Worm (Caenorhabditis elegans) whole organism, late embryonic: ENCODE measurements around the gene gos-28.

ENCODE experiments used
- C08G9.2 ChIP-seq: sonication (generic microtip); optimal IDR thresholded peaks from 2 replicates; lab custom pipeline; 2016; ENCODE audit warnings: mild to moderate bottlenecking, missing genetic modification characterization, moderate library complexity, missing compliant biosample characterization
- F13H6.1 ChIP-seq: sonication (generic microtip); optimal IDR thresholded peaks from 2 replicates; lab custom pipeline; 2016; ENCODE audit warnings: missing genetic modification characterization, missing compliant biosample characterization
- K02D7.2 ChIP-seq: sonication (generic microtip); optimal IDR thresholded peaks from 2 replicates; lab custom pipeline; 2017; ENCODE audit warnings: mild to moderate bottlenecking, missing genetic modification characterization, missing compliant biosample characterization
- K09A11.1 ChIP-seq: sonication (generic microtip); optimal IDR thresholded peaks from 2 replicates; lab custom pipeline; 2017; ENCODE audit warnings: antibody characterized with exemption, mild to moderate bottlenecking, missing genetic modification characterization, missing compliant biosample characterization; ENCODE audit not compliant: insufficient read depth
- T23F11.4 ChIP-seq: fragments of 200-800 bp; sonication (Bioruptor generic); optimal IDR thresholded peaks from 2 replicates; lab custom pipeline; 2018; ENCODE audit warnings: mild to moderate bottlenecking, missing genetic modification characterization, missing compliant biosample characterization
- Y22D7AL.16 ChIP-seq: sonication (generic microtip); optimal IDR thresholded peaks from 2 replicates; lab custom pipeline; 2016; ENCODE audit warnings: missing genetic modification characterization, missing compliant biosample characterization
- ama-1 ChIP-seq: fragments of 150-350 bp; optimal IDR thresholded peaks from 2 replicates; lab custom pipeline; 2014
- ceh-14 ChIP-seq: sonication (generic microtip); optimal IDR thresholded peaks from 2 replicates; lab custom pipeline; 2016; ENCODE audit warnings: missing genotype, missing genetic modification characterization, missing compliant biosample characterization
- ceh-18 ChIP-seq: sonication (generic microtip); optimal IDR thresholded peaks from 2 replicates; lab custom pipeline; 2016; ENCODE audit warnings: missing genetic modification characterization, missing compliant biosample characterization
- ceh-2 ChIP-seq: sonication (generic microtip); optimal IDR thresholded peaks from 2 replicates; lab custom pipeline; 2016; ENCODE audit warnings: missing genotype, missing genetic modification characterization, missing compliant biosample characterization
- ceh-34 ChIP-seq: sonication (generic microtip); optimal IDR thresholded peaks from 2 replicates; lab custom pipeline; 2016; ENCODE audit warnings: mild to moderate bottlenecking, missing genetic modification characterization, missing compliant biosample characterization
- ceh-9 ChIP-seq: sonication (generic microtip); optimal IDR thresholded peaks from 2 replicates; lab custom pipeline; 2016; ENCODE audit warnings: mild to moderate bottlenecking, missing genetic modification characterization, inconsistent platforms, missing compliant biosample characterization
- che-1 ChIP-seq: sonication (generic microtip); optimal IDR thresholded peaks from 2 replicates; lab custom pipeline; 2016; ENCODE audit warnings: mild to moderate bottlenecking, missing genetic modification characterization, missing compliant biosample characterization
- dve-1 ChIP-seq: sonication (generic microtip); optimal IDR thresholded peaks from 2 replicates; lab custom pipeline; 2017; ENCODE audit warnings: antibody characterized with exemption, mild to moderate bottlenecking, missing genetic modification characterization, missing compliant biosample characterization
- elt-2 ChIP-seq: sonication (generic microtip); optimal IDR thresholded peaks from 2 replicates; lab custom pipeline; 2016; ENCODE audit warnings: missing genetic modification reagents, missing genetic modification characterization, missing compliant biosample characterization
- ets-4 ChIP-seq: sonication (generic microtip); optimal IDR thresholded peaks from 2 replicates; lab custom pipeline; 2016; ENCODE audit warnings: missing genetic modification characterization, missing compliant biosample characterization
- fkh-10 ChIP-seq: fragments of 150-350 bp; optimal IDR thresholded peaks from 2 replicates; lab custom pipeline; 2014; ENCODE audit warnings: missing biosample characterization, missing genetic modification reagents, missing genetic modification characterization
- fkh-6 ChIP-seq: sonication (generic microtip); optimal IDR thresholded peaks from 2 replicates; lab custom pipeline; 2016; ENCODE audit warnings: missing genetic modification characterization, missing compliant biosample characterization
- gmeb-2 ChIP-seq: sonication (generic microtip); optimal IDR thresholded peaks from 2 replicates; lab custom pipeline; 2016; ENCODE audit warnings: missing genetic modification characterization, inconsistent platforms, missing compliant biosample characterization
- hlh-15 ChIP-seq: sonication (generic microtip); optimal IDR thresholded peaks from 2 replicates; lab custom pipeline; 2016; ENCODE audit warnings: missing genetic modification characterization, missing compliant biosample characterization
- hlh-30 ChIP-seq: sonication (generic microtip); optimal IDR thresholded peaks from 2 replicates; lab custom pipeline; 2017; ENCODE audit warnings: antibody characterized with exemption, missing genetic modification characterization, missing compliant biosample characterization; ENCODE audit not compliant: insufficient read depth
- hlh-6 ChIP-seq: sonication (generic microtip); optimal IDR thresholded peaks from 2 replicates; lab custom pipeline; 2016; ENCODE audit warnings: missing genotype, missing genetic modification characterization, missing compliant biosample characterization
- hlh-8 ChIP-seq: sonication (generic microtip); optimal IDR thresholded peaks from 2 replicates; lab custom pipeline; 2016; ENCODE audit warnings: missing genotype, missing genetic modification characterization, missing compliant biosample characterization
- lin-11 ChIP-seq: fragments of 200-800 bp; sonication (Bioruptor generic); optimal IDR thresholded peaks from 2 replicates; lab custom pipeline; 2018; ENCODE audit warnings: mild to moderate bottlenecking, missing genetic modification characterization, missing compliant biosample characterization
- madf-2 ChIP-seq: sonication (generic microtip); optimal IDR thresholded peaks from 2 replicates; lab custom pipeline; 2017; ENCODE audit warnings: missing genetic modification characterization, missing compliant biosample characterization
- mec-3 ChIP-seq: sonication (generic microtip); optimal IDR thresholded peaks from 2 replicates; lab custom pipeline; 2016; ENCODE audit warnings: borderline replicate concordance, missing genetic modification characterization, missing compliant biosample characterization
- npax-4 ChIP-seq: sonication (generic microtip); optimal IDR thresholded peaks from 2 replicates; lab custom pipeline; 2016; ENCODE audit warnings: missing genetic modification characterization, missing compliant biosample characterization
- odd-2 ChIP-seq: sonication (generic microtip); optimal IDR thresholded peaks from 2 replicates; lab custom pipeline; 2017; ENCODE audit warnings: antibody characterized with exemption, mild to moderate bottlenecking, missing genetic modification characterization, missing compliant biosample characterization
- pag-3 ChIP-seq: sonication (generic microtip); optimal IDR thresholded peaks from 2 replicates; lab custom pipeline; 2016; ENCODE audit warnings: missing compliant biosample characterization, missing genetic modification characterization, borderline replicate concordance
- pat-9 ChIP-seq: fragments of 200-800 bp; sonication (Bioruptor generic); optimal IDR thresholded peaks from 2 replicates; lab custom pipeline; 2018; ENCODE audit warnings: mild to moderate bottlenecking, missing genetic modification characterization, moderate library complexity, missing compliant biosample characterization
- pha-2 ChIP-seq: sonication (generic microtip); optimal IDR thresholded peaks from 2 replicates; lab custom pipeline; 2017; ENCODE audit warnings: mild to moderate bottlenecking, missing genetic modification characterization, missing compliant biosample characterization
- pqm-1 ChIP-seq: sonication (generic microtip); optimal IDR thresholded peaks from 2 replicates; lab custom pipeline; 2016; ENCODE audit warnings: missing genetic modification characterization, missing compliant biosample characterization
- pros-1 ChIP-seq: fragments of 150-350 bp; optimal IDR thresholded peaks from 2 replicates; lab custom pipeline; 2014; ENCODE audit warnings: missing biosample characterization, missing genetic modification reagents, missing genetic modification characterization
- sdc-2 ChIP-seq: sonication (generic microtip); optimal IDR thresholded peaks from 2 replicates; lab custom pipeline; 2016; ENCODE audit warnings: missing genotype, missing genetic modification characterization, missing compliant biosample characterization
- sox-2 ChIP-seq: fragments of 200-800 bp; sonication (Bioruptor generic); IDR thresholded peaks from 2 replicates; pipeline ENCODE4 v1.3.6; 2022; ENCODE audit warnings: missing genetic modification reagents, missing genetic modification characterization, missing compliant biosample characterization
- ttx-3 ChIP-seq: sonication (generic microtip); optimal IDR thresholded peaks from 2 replicates; lab custom pipeline; 2016; ENCODE audit warnings: missing genetic modification reagents, missing genetic modification characterization, missing compliant biosample characterization
- unc-42 ChIP-seq: sonication (generic microtip); optimal IDR thresholded peaks from 2 replicates; lab custom pipeline; 2016; ENCODE audit warnings: missing genotype, missing genetic modification characterization, missing compliant biosample characterization
- unc-55 ChIP-seq: sonication (generic microtip); optimal IDR thresholded peaks from 2 replicates; lab custom pipeline; 2017; ENCODE audit warnings: missing biosample characterization, missing genetic modification reagents, missing genetic modification characterization
- zip-5 ChIP-seq: sonication (generic microtip); optimal IDR thresholded peaks from 2 replicates; lab custom pipeline; 2016; ENCODE audit warnings: missing genetic modification characterization, missing compliant biosample characterization

The gos-28 gene

ce11 chrIII:7370569-7370968 is 21.6 kb upstream of the gos-28 start:
- no peak for TF ChIP-seq sox-2 (GFP tag; lab: Robert Waterston, UW)
- TF ChIP-seq ceh-34: no peak
- TF ChIP-seq ceh-9 (tag; lab: Kevin White, UChicago): no peak
- no peak for TF ChIP-seq ceh-2
- TF ChIP-seq gmeb-2 (tag; lab: Kevin White, UChicago): no peak
- TF ChIP-seq dve-1 (tag; lab: Kevin White, UChicago): no peak
- TF ChIP-seq K09A11.1 (tag; lab: Kevin White, UChicago): no peak
- no peak for TF ChIP-seq lin-11 (tag; lab: Kevin White, UChicago)
- no peak for TF ChIP-seq ceh-18 (tag; lab: Kevin White, UChicago)
- no peak for TF ChIP-seq C08G9.2
- no peak for TF ChIP-seq odd-2 (tag; lab: Kevin White, UChicago)
- no peak for TF ChIP-seq unc-55
- no peak for TF ChIP-seq zip-5 (tag; lab: Kevin White, UChicago)
- no peak for TF ChIP-seq hlh-30
- TF ChIP-seq ama-1: no peak
- no peak for TF ChIP-seq madf-2 (tag; lab: Kevin White, UChicago)
- no peak for TF ChIP-seq fkh-6 (tag; lab: Kevin White, UChicago)
- no peak for TF ChIP-seq sdc-2 (tag; lab: Kevin White, UChicago)
- no peak for TF ChIP-seq F13H6.1
- no peak for TF ChIP-seq hlh-6 (tag; lab: Kevin White, UChicago)
- TF ChIP-seq, all 69 proteins: peak for 0

ce11 chrIII:7369394-7370024 is 20.5 kb upstream of the gos-28 start:
- no peak for TF ChIP-seq sox-2 (GFP tag; lab: Robert Waterston, UW)
- no peak for TF ChIP-seq Y22D7AL.16 (tag; lab: Kevin White, UChicago)
- no peak for TF ChIP-seq ceh-9 (tag; lab: Kevin White, UChicago)
- no peak for TF ChIP-seq pros-1 (tag; lab: Kevin White, UChicago)
- TF ChIP-seq gmeb-2 (tag; lab: Kevin White, UChicago): no peak
- TF ChIP-seq pat-9 (tag; lab: Kevin White, UChicago): no peak
- TF ChIP-seq hlh-15 (tag; lab: Kevin White, UChicago): no peak
- TF ChIP-seq ets-4: no peak
- no peak for TF ChIP-seq fkh-6 (tag; lab: Kevin White, UChicago)
- TF ChIP-seq pag-3 (tag; lab: Kevin White, UChicago): no peak
- no peak for TF ChIP-seq K02D7.2
- no peak for TF ChIP-seq mec-3 (tag; lab: Kevin White, UChicago)
- TF ChIP-seq che-1 (tag; lab: Kevin White, UChicago): no peak
- TF ChIP-seq odd-2 (tag; lab: Kevin White, UChicago): no peak

ce11 chrIII:7367012-7367760 is 18.2 kb upstream of the gos-28 start, which contains the start of the genes T20B12.5 and T20B12.4:
T20B12.5 (minus strand) TSS chrIII:7367112.
T20B12.4 (plus strand) TSS chrIII:7367710.
- no peak for TF ChIP-seq ceh-14 (tag; lab: Kevin White, UChicago)
- no peak for TF ChIP-seq unc-42 (tag; lab: Kevin White, UChicago)
- TF ChIP-seq che-1 (tag; lab: Kevin White, UChicago): no peak
- TF ChIP-seq ceh-18 (tag; lab: Kevin White, UChicago): no peak
- no peak for TF ChIP-seq fkh-10
- no peak for TF ChIP-seq T23F11.4
- no peak for TF ChIP-seq pha-2 (tag; lab: Kevin White, UChicago)
- TF ChIP-seq ttx-3 (tag; lab: Kevin White, UChicago): no peak
- TF ChIP-seq pqm-1 (tag; lab: Kevin White, UChicago): no peak
- no peak for TF ChIP-seq gmeb-2 (tag; lab: Kevin White, UChicago)
- TF ChIP-seq zip-5 (tag; lab: Kevin White, UChicago): no peak
- no peak for TF ChIP-seq odd-2 (tag; lab: Kevin White, UChicago)
- no peak for TF ChIP-seq npax-4 (tag; lab: Kevin White, UChicago)
- no peak for TF ChIP-seq elt-2 (tag; lab: Kevin White, UChicago)
- no peak for TF ChIP-seq ceh-9 (tag; lab: Kevin White, UChicago)
- TF ChIP-seq hlh-8 (tag; lab: Kevin White, UChicago): no peak
- no peak for TF ChIP-seq mec-3 (tag; lab: Kevin White, UChicago)
- no peak for TF ChIP-seq C08G9.2
